Fruit fly (Drosophila melanogaster): Measurements from ENCODE around the gene CG13738.

Gene CG13738

DNA sequence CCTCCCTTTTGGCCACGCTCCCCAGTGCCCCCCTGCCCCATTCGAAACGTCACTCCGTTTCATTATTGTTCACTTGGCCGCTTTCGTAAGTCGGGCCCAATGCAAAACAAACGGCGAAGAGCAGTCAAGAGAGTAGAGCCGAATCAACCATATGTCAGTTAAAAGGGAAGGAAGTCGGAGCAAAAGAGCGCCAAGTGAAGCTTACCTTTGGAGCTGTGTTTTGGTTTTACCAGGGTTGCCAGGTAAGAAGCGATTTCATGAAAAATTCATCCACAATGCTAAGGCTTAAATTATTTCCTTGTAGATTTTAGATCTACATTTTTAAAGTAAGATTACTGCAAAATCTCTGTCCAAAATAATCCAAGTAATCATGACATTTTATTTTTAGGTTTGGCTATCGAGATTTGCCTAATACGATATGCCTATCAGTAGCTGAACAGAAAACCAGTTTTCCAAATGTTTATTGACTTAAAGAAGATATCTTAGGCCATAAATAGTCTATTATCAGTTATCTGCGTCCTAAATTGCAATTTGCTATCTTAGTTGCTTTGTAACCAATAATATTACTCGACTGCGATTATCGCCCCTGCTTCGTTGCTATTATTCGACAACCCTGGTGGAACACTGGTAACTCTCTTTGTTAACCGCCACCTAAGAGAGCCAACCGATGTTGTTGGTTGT is 34.7 kb downstream of the CG13738 start (continued):
- TF ChIP-seq sc (optimal IDR thresholded peaks at IDR 0.05) (no peak), sc (GFP tag; optimal IDR thresholded peaks at IDR 0.05) (peak; percentile 86), Kr (GFP tag; optimal IDR thresholded peaks at IDR 0.05) (peak; percentile 1), Ravus (GFP tag; IDR thresholded peaks at IDR 0.05) (no peak; the same call in 1 of the 2 replicates), danr (GFP tag; IDR thresholded peaks at IDR 0.05) (peak; percentile 88), tx (GFP tag; optimal IDR thresholded peaks at IDR 0.05) (peak; percentile 89), CG13775 (GFP tag; optimal IDR thresholded peaks at IDR 0.05) (peak; percentile 93), Atf3 (GFP tag; optimal IDR thresholded peaks at IDR 0.05) (peak; percentile 79), Aef1 (GFP tag; IDR thresholded peaks at IDR 0.05) (peak; percentile 43; the same call in 2 of the 3 replicates), Hr78 (GFP tag; optimal IDR thresholded peaks at IDR 0.05) (peak in 1 of 2 experiments; percentile 80), CG8478 (optimal IDR thresholded peaks at IDR 0.05) (no peak), unc-4 (GFP tag; IDR thresholded peaks at IDR 0.05; ENCODE audit: partially characterized antibody) (no peak), sqz (GFP tag; optimal IDR thresholded peaks at IDR 0.05) (peak; percentile 87), CG2712 (tag; optimal IDR thresholded peaks at IDR 0.05) (peak; percentile 91), CG15011 (GFP tag; optimal IDR thresholded peaks at IDR 0.05) (peak; percentile 89), tio (GFP tag; optimal IDR thresholded peaks at IDR 0.05) (peak; percentile 95), Hmr (GFP tag; optimal IDR thresholded peaks at IDR 0.05) (peak; percentile 88), lola (GFP tag; optimal IDR thresholded peaks at IDR 0.05) (peak in 1 of 3 experiments; percentile 91), ERR (GFP tag; optimal IDR thresholded peaks at IDR 0.05) (peak; percentile 79), wdn (GFP tag; IDR thresholded peaks at IDR 0.05) (peak; percentile 50; the same call in 1 of the 2 replicates), CG15696 (tag; optimal IDR thresholded peaks at IDR 0.05) (peak; percentile 70), Blimp-1 (GFP tag; optimal IDR thresholded peaks at IDR 0.05) (peak; percentile 77), CG8290 (GFP tag; optimal IDR thresholded peaks at IDR 0.05) (peak; percentile 57), CG8290 (tag; optimal IDR thresholded peaks at IDR 0.05) (peak; percentile 69 to 75), D19A (tag; optimal IDR thresholded peaks at IDR 0.05) (peak; percentile 82), Ets97D (GFP tag; optimal IDR thresholded peaks at IDR 0.05) (peak; percentile 10), CG32532 (GFP tag; IDR thresholded peaks at IDR 0.05) (no peak; the same call in none of the 2 replicates), sens-2 (GFP tag; IDR thresholded peaks at IDR 0.05) (no peak), CG9727 (GFP tag; optimal IDR thresholded peaks at IDR 0.05) (peak; percentile 90), Ptx1 (GFP tag; IDR thresholded peaks at IDR 0.05) (peak; percentile 76), Bgb (GFP tag; IDR thresholded peaks at IDR 0.05; ENCODE audit: partially characterized antibody) (no peak), CG6854 (GFP tag; optimal IDR thresholded peaks at IDR 0.05) (peak; percentile 84), ato (GFP tag; IDR thresholded peaks at IDR 0.05; ENCODE audit: partially characterized antibody) (no peak), CG6254 (GFP tag; optimal IDR thresholded peaks at IDR 0.05) (peak; percentile 66), ci (GFP tag; IDR thresholded peaks at IDR 0.05) (peak; percentile 42; the same call in 1 of the 3 replicates), sd (tag; optimal IDR thresholded peaks at IDR 0.05) (peak; percentile 56), Pdp1 (GFP tag; optimal IDR thresholded peaks at IDR 0.05) (peak; percentile 80 to 90), MBD-R2 (GFP tag; IDR thresholded peaks at IDR 0.05) (no peak), Ssrp (tag; optimal IDR thresholded peaks at IDR 0.05) (peak; percentile 87), inv (GFP tag; IDR thresholded peaks at IDR 0.05; ENCODE audit: partially characterized antibody) (no peak), ara (GFP tag; IDR thresholded peaks at IDR 0.05) (peak; percentile 52), CG10462 (GFP tag; optimal IDR thresholded peaks at IDR 0.05) (peak; percentile 83), CG9876 (GFP tag; optimal IDR thresholded peaks at IDR 0.05) (peak; percentile 66), CG2875 (GFP tag; optimal IDR thresholded peaks at IDR 0.05) (peak; percentile 75), CG12391 (tag; optimal IDR thresholded peaks at IDR 0.05) (peak; percentile 92), E2f2 (GFP tag; IDR thresholded peaks at IDR 0.05) (peak; percentile 47), abd-A (tag; optimal IDR thresholded peaks at IDR 0.05) (no peak), fd3F (GFP tag; optimal IDR thresholded peaks at IDR 0.05) (peak; percentile 84), Mes4 (GFP tag; optimal IDR thresholded peaks at IDR 0.05) (peak; percentile 87)

Measured in whole organism, embryonic.